Fruit fly (Drosophila melanogaster): Measurements from ENCODE around the gene CG13127.

CG13127 gene

dm6 chr2L:10053583-10054263, 27.2 kb downstream of the CG13127 start, which contains the start of gene Cpr31A:
Gene Cpr31A (plus strand): TSS chr2L:10054213.
- TF ChIP-seq pan (optimal IDR thresholded peaks at IDR 0.05): no peak
- TF ChIP-seq Dll (optimal IDR thresholded peaks at IDR 0.05): no peak
- TF ChIP-seq CG8478 (optimal IDR thresholded peaks at IDR 0.05): no peak
- no peak for TF ChIP-seq usp (GFP tag; optimal IDR thresholded peaks at IDR 0.05)
- TF ChIP-seq EcR (GFP tag; optimal IDR thresholded peaks at IDR 0.05): no peak
- TF ChIP-seq psq (optimal IDR thresholded peaks at IDR 0.05): no peak

- no peak for TF ChIP-seq CG8478 (optimal IDR thresholded peaks at IDR 0.05)
- no peak for TF ChIP-seq pan (optimal IDR thresholded peaks at IDR 0.05)
- no peak for TF ChIP-seq psq (optimal IDR thresholded peaks at IDR 0.05)
- no peak for TF ChIP-seq EcR (GFP tag; optimal IDR thresholded peaks at IDR 0.05)
- no peak for TF ChIP-seq Dll (optimal IDR thresholded peaks at IDR 0.05)
- no peak for TF ChIP-seq usp (GFP tag; optimal IDR thresholded peaks at IDR 0.05)
These were observed 30.2 kb downstream of the CG13127 start, which contains the start of gene Pen for dm6 chr2L:10056705-10057104. Gene Pen (plus strand): TSS chr2L:10056900.

- TF ChIP-seq EcR (GFP tag; optimal IDR thresholded peaks at IDR 0.05) (no peak), pan (optimal IDR thresholded peaks at IDR 0.05) (no peak), Dll (optimal IDR thresholded peaks at IDR 0.05) (no peak), psq (optimal IDR thresholded peaks at IDR 0.05) (no peak)
These were observed 30.8 kb downstream of the CG13127 start for dm6 chr2L:10057236-10057635.

- TF ChIP-seq Dll (optimal IDR thresholded peaks at IDR 0.05): no peak
- no peak for TF ChIP-seq usp (GFP tag; optimal IDR thresholded peaks at IDR 0.05)
- no peak for TF ChIP-seq EcR (GFP tag; optimal IDR thresholded peaks at IDR 0.05)
These were observed 34.0 kb downstream of the CG13127 start, which contains the start of gene Spn31A for dm6 chr2L:10060516-10060915. Gene Spn31A (plus strand): TSS chr2L:10060816.

- no peak for TF ChIP-seq Dll (optimal IDR thresholded peaks at IDR 0.05)
- TF ChIP-seq pan (optimal IDR thresholded peaks at IDR 0.05): no peak
- TF ChIP-seq EcR (GFP tag; optimal IDR thresholded peaks at IDR 0.05): no peak
- TF ChIP-seq psq (optimal IDR thresholded peaks at IDR 0.05): no peak
- TF ChIP-seq usp (GFP tag; optimal IDR thresholded peaks at IDR 0.05): no peak
- no peak for TF ChIP-seq CG8478 (optimal IDR thresholded peaks at IDR 0.05)
These were observed 34.8 kb downstream of the CG13127 start for dm6 chr2L:10061276-10061675.

dm6 chr2L:10064754-10065153, 38.3 kb downstream of the CG13127 start:
- TF ChIP-seq psq (optimal IDR thresholded peaks at IDR 0.05) (no peak), Dll (optimal IDR thresholded peaks at IDR 0.05) (no peak), EcR (GFP tag; optimal IDR thresholded peaks at IDR 0.05) (no peak), CG8478 (optimal IDR thresholded peaks at IDR 0.05) (no peak), usp (GFP tag; optimal IDR thresholded peaks at IDR 0.05) (no peak), pan (optimal IDR thresholded peaks at IDR 0.05) (no peak)
